Worm (Caenorhabditis elegans): Measurements from ENCODE around the gene C15C7.6.

ce11 chrX:3199249-3199648 is 28.9 kb upstream of the C15C7.6 start, which contains the start of gene fax-1:
- no peak for TF ChIP-seq K02D7.2 (tag; optimal IDR thresholded peaks at IDR 0.05)
- no peak for TF ChIP-seq rnt-1 (tag; optimal IDR thresholded peaks at IDR 0.05)
- no peak for TF ChIP-seq fkh-10 (GFP tag; optimal IDR thresholded peaks at IDR 0.05)
- no peak for TF ChIP-seq dmd-4 (tag; optimal IDR thresholded peaks at IDR 0.05; ENCODE audit: borderline replicate concordance)
- no peak for TF ChIP-seq nfya-1 (tag; optimal IDR thresholded peaks at IDR 0.05)
- no peak for TF ChIP-seq ama-1 (optimal IDR thresholded peaks at IDR 0.05)
- TF ChIP-seq ets-4 (tag; optimal IDR thresholded peaks at IDR 0.05) = no peak
- TF ChIP-seq lim-6 (tag; optimal IDR thresholded peaks at IDR 0.05) = no peak
